Worm (Caenorhabditis elegans): ENCODE data around the gene col-111.

The col-111 gene

ce11 chrIV:4703911-4704310 lies 46.1 kb upstream of the col-111 start, which contains the start of gene ogdh-1:
Gene ogdh-1 (minus strand): TSS chrIV:4704011.
- TF ChIP-seq lin-39 (tag; optimal IDR thresholded peaks at IDR 0.05) (no peak), nhr-76 (tag; optimal IDR thresholded peaks at IDR 0.05) (no peak), blmp-1 (tag; optimal IDR thresholded peaks at IDR 0.05) (no peak), ets-5 (GFP tag; IDR thresholded peaks at IDR 0.05) (no peak), unc-98 (GFP tag; IDR thresholded peaks at IDR 0.05) (no peak), C16A3.4 (tag; optimal IDR thresholded peaks at IDR 0.05) (no peak), vab-15 (tag; optimal IDR thresholded peaks at IDR 0.05) (no peak), fos-1 (tag; optimal IDR thresholded peaks at IDR 0.05) (no peak), nhr-19 (GFP tag; conservative IDR thresholded peaks at IDR 0.05) (no peak), zip-4 (GFP tag; optimal IDR thresholded peaks at IDR 0.05) (no peak), ztf-4 (tag; optimal IDR thresholded peaks at IDR 0.05) (no peak), irx-1 (tag; optimal IDR thresholded peaks at IDR 0.05) (no peak)

DNA sequence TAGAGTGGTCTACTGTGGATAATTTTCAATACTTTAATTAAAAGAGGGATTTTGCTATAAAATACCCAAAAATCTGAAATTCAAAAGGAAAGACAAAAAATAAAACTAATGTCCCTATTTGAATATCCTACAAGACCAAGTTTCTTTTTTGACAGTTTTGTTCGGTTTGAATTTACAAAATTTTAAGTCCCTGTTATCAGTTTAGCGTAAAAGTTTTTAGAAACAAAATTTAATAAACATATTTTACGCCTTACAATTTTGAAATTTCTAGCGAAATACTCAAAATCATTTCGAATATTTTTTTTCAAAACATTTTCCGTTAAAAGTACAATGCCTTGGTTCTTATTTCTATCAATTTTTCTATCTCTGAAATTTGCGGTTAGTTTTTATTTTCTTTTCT lies 34.7 kb upstream of the col-111 start, which contains the start of gene spe-51:
spe-51 (plus strand) TSS at position 301 of the 400 bp plus-strand sequence.
- TF ChIP-seq ceh-82 (tag; optimal IDR thresholded peaks at IDR 0.05) (no peak), jun-1 (tag; optimal IDR thresholded peaks at IDR 0.05) (no peak), efl-3 (GFP tag; optimal IDR thresholded peaks at IDR 0.05) (no peak), fkh-10 (GFP tag; optimal IDR thresholded peaks at IDR 0.05) (no peak), efl-1 (optimal IDR thresholded peaks at IDR 0.05) (no peak), efl-1 (GFP tag; optimal IDR thresholded peaks at IDR 0.05 in 1 of 2) (no peak), egl-13 (tag; optimal IDR thresholded peaks at IDR 0.05) (no peak), hlh-17 (GFP tag; optimal IDR thresholded peaks at IDR 0.05; ENCODE audit: borderline replicate concordance) (no peak), nhr-76 (tag; optimal IDR thresholded peaks at IDR 0.05) (no peak)

- TF ChIP-seq fkh-10 (GFP tag; optimal IDR thresholded peaks at IDR 0.05) (no peak), blmp-1 (tag; optimal IDR thresholded peaks at IDR 0.05) (peak; percentile 92), nhr-28 (tag; optimal IDR thresholded peaks at IDR 0.05) (no peak)
These were observed 30.4 kb upstream of the col-111 start, which contains the start of gene bus-4 for ce11 chrIV:4688221-4688620. Gene bus-4 (plus strand): TSS chrIV:4688269.

- no peak for TF ChIP-seq ztf-4 (tag; optimal IDR thresholded peaks at IDR 0.05)
- no peak for TF ChIP-seq nhr-11 (tag; optimal IDR thresholded peaks at IDR 0.05)
- TF ChIP-seq rnt-1 (tag; optimal IDR thresholded peaks at IDR 0.05), result no peak
- TF ChIP-seq aha-1 (tag; optimal IDR thresholded peaks at IDR 0.05), result no peak
- no peak for TF ChIP-seq unc-98 (GFP tag; IDR thresholded peaks at IDR 0.05)
- TF ChIP-seq blmp-1 (tag; optimal IDR thresholded peaks at IDR 0.05), result no peak
- TF ChIP-seq lin-39 (tag; optimal IDR thresholded peaks at IDR 0.05), result no peak
- no peak for TF ChIP-seq pax-3 (tag; optimal IDR thresholded peaks at IDR 0.05)
- no peak for TF ChIP-seq C16A3.4 (tag; optimal IDR thresholded peaks at IDR 0.05)
- TF ChIP-seq fkh-8 (tag; optimal IDR thresholded peaks at IDR 0.05), result no peak
- TF ChIP-seq nhr-77 (tag; optimal IDR thresholded peaks at IDR 0.05), result no peak
- no peak for TF ChIP-seq zip-4 (GFP tag; optimal IDR thresholded peaks at IDR 0.05)
These were observed 29.1 kb upstream of the col-111 start for ce11 chrIV:4686898-4687297.

DNA sequence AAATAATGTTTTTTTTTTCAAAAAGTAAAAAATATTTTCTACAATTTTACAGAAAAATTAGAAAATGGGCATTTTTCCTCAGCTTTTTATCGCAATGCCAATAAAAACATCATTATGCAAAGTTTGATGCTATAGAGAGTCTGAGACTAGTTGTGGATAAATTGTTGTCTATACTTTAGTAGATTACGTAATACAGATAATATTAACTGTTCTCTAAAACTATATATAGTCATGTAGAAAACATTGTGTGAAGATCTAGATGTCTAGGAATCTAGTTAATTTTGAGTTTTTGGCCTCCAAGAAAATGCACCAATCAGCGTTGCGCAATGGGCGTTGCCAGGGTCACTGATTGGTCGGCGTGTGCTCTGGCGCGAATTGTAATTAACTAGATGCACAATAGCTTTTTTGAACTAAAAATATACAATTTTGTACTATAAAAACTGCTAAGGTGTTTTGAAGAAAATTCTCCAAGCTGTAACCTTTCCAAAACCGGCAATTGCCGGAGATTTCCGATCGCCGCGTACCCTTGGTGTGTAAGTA lies 28.6 kb upstream of the col-111 start:
- TF ChIP-seq ces-1 (GFP tag; optimal IDR thresholded peaks at IDR 0.05), result no peak
- no peak for TF ChIP-seq nhr-77 (tag; optimal IDR thresholded peaks at IDR 0.05)
- TF ChIP-seq xbp-1 (tag; optimal IDR thresholded peaks at IDR 0.05), result peak; percentile 62

- no peak for TF ChIP-seq lin-39 (tag; optimal IDR thresholded peaks at IDR 0.05)
- TF ChIP-seq nhr-85 (tag), result peak; percentile 30
- no peak for TF ChIP-seq unc-86 (tag; optimal IDR thresholded peaks at IDR 0.05)
- no peak for TF ChIP-seq mef-2 (tag; optimal IDR thresholded peaks at IDR 0.05)
- TF ChIP-seq tbx-2 (tag; optimal IDR thresholded peaks at IDR 0.05), result no peak
These were observed 25.4 kb upstream of the col-111 start for ce11 chrIV:4683149-4683548.

Measured in whole organism, L1 larva.